Fruit fly (Drosophila melanogaster) whole organism, embryonic: ENCODE measurements around the gene Utx.

Source experiments
- Antp ChIP-seq: fragments of 200-800 bp; sonication (Bioruptor generic); optimal IDR thresholded peaks from 3 replicates; lab custom pipeline; 2016; ENCODE audit warnings: missing biosample characterization, missing genetic modification characterization
- B-H1 ChIP-seq: fragments of 200-800 bp; sonication (Bioruptor generic); IDR thresholded peaks from 3 replicates; pipeline ENCODE4 v1.3.6; 2022; ENCODE audit warnings: missing biosample characterization, missing genetic modification characterization
- BtbVII ChIP-seq: fragments of 200-800 bp; sonication (Bioruptor generic); optimal IDR thresholded peaks from 3 replicates; lab custom pipeline; 2017; ENCODE audit warnings: missing biosample characterization, mild to moderate bottlenecking, missing genetic modification characterization
- CG10979 ChIP-seq: fragments of 200-800 bp; sonication (Bioruptor generic); optimal IDR thresholded peaks from 2 replicates; lab custom pipeline; 2018; ENCODE audit warnings: missing biosample characterization, mild to moderate bottlenecking, missing genetic modification characterization, moderate library complexity
- CG11696 ChIP-seq: fragments of 200-800 bp; sonication (Bioruptor generic); IDR thresholded peaks from 2 replicates; pipeline ENCODE4 v1.3.6; 2022; ENCODE audit warnings: missing biosample characterization, missing genetic modification characterization
- CG12071 ChIP-seq: fragments of 200-800 bp; sonication (Bioruptor generic); optimal IDR thresholded peaks from 3 replicates; lab custom pipeline; 2018; ENCODE audit warnings: missing biosample characterization, mild to moderate bottlenecking, missing genetic modification characterization
- CG12769 ChIP-seq: fragments of 200-800 bp; sonication (Bioruptor generic); optimal IDR thresholded peaks from 2 replicates; lab custom pipeline; 2019; ENCODE audit warnings: missing biosample characterization, mild to moderate bottlenecking, missing genetic modification characterization, moderate library complexity
- CG13775 ChIP-seq: fragments of 200-800 bp; sonication (Bioruptor generic); optimal IDR thresholded peaks from 3 replicates; lab custom pipeline; 2017; ENCODE audit warnings: missing biosample characterization, mild to moderate bottlenecking, missing genetic modification characterization
- CG16863 ChIP-seq: fragments of 200-800 bp; sonication (Bioruptor generic); optimal IDR thresholded peaks from 3 replicates; lab custom pipeline; 2016; ENCODE audit warnings: missing biosample characterization, missing genetic modification characterization
- CG17328 ChIP-seq: fragments of 200-800 bp; sonication (Bioruptor generic); IDR thresholded peaks from 2 replicates; pipeline ENCODE4 v1.3.6; 2022; ENCODE audit warnings: missing biosample characterization, missing genetic modification characterization
- CG17359 ChIP-seq: fragments of 200-800 bp; sonication (Bioruptor generic); optimal IDR thresholded peaks from 3 replicates; lab custom pipeline; 2018; ENCODE audit warnings: missing biosample characterization, mild to moderate bottlenecking, missing genetic modification characterization, moderate library complexity
- CG2199 ChIP-seq: fragments of 200-800 bp; sonication (Bioruptor generic); IDR thresholded peaks from 3 replicates; pipeline ENCODE4 v1.3.6; 2022; ENCODE audit warnings: missing biosample characterization, missing genetic modification characterization
- CG33557 ChIP-seq: fragments of 200-800 bp; sonication (Bioruptor generic); optimal IDR thresholded peaks from 2 replicates; lab custom pipeline; 2019; ENCODE audit warnings: missing biosample characterization, mild to moderate bottlenecking, missing genetic modification characterization, moderate library complexity
- CG34224 ChIP-seq: fragments of 200-800 bp; sonication (Bioruptor generic); IDR thresholded peaks from 3 replicates; pipeline ENCODE4 v1.3.6; 2022; ENCODE audit warnings: missing biosample characterization, missing genetic modification characterization; ENCODE audit not compliant: partially characterized antibody
- CG4282 ChIP-seq: fragments of 200-800 bp; sonication (Bioruptor generic); optimal IDR thresholded peaks from 2 replicates; lab custom pipeline; 2016; ENCODE audit warnings: missing biosample characterization, missing genetic modification characterization
- CG6254 ChIP-seq: fragments of 200-800 bp; sonication (Bioruptor generic); optimal IDR thresholded peaks from 3 replicates; lab custom pipeline; 2017; ENCODE audit warnings: mild to moderate bottlenecking, missing biosample characterization, missing genetic modification reagents, missing genetic modification characterization
- CG8388 ChIP-seq: fragments of 200-800 bp; sonication (Bioruptor generic); optimal IDR thresholded peaks from 2 replicates; lab custom pipeline; 2019; ENCODE audit warnings: missing biosample characterization, mild to moderate bottlenecking, missing genetic modification characterization, moderate library complexity
- CG8478 ChIP-seq: fragments of >200 bp; optimal IDR thresholded peaks from 2 replicates; lab custom pipeline; 2018
- Dek ChIP-seq: fragments of 200-800 bp; sonication (Bioruptor generic); optimal IDR thresholded peaks from 3 replicates; lab custom pipeline; 2019; ENCODE audit warnings: missing biosample characterization, mild to moderate bottlenecking, missing genetic modification characterization, moderate library complexity
- Dll ChIP-seq: fragments of 200-800 bp; sonication (Bioruptor generic); IDR thresholded peaks from 4 replicates; pipeline ENCODE4 v1.3.6; 2022; ENCODE audit warnings: missing biosample characterization, missing genetic modification characterization; ENCODE audit not compliant: partially characterized antibody
- H15 ChIP-seq: fragments of 200-800 bp; sonication (Bioruptor generic); IDR thresholded peaks from 3 replicates; pipeline ENCODE4 v1.3.6; 2022; ENCODE audit warnings: missing biosample characterization, missing genetic modification characterization
- HHEX ChIP-seq: fragments of 200-800 bp; sonication (Bioruptor generic); optimal IDR thresholded peaks from 3 replicates; lab custom pipeline; 2017; ENCODE audit warnings: missing biosample characterization, mild to moderate bottlenecking, missing genetic modification characterization, missing genetic modification reagents
- HLH3B ChIP-seq: fragments of 200-800 bp; sonication (Bioruptor generic); IDR thresholded peaks from 2 replicates; pipeline ENCODE4 v1.3.6; 2022; ENCODE audit warnings: missing biosample characterization, missing genetic modification characterization
- Hey ChIP-seq: fragments of 200-800 bp; sonication (Bioruptor generic); optimal IDR thresholded peaks from 3 replicates; lab custom pipeline; 2018; ENCODE audit warnings: missing biosample characterization, mild to moderate bottlenecking, missing genetic modification characterization
- Lhr ChIP-seq: fragments of 200-800 bp; sonication (Bioruptor generic); optimal IDR thresholded peaks from 3 replicates; lab custom pipeline; 2017; ENCODE audit warnings: mild to moderate bottlenecking, missing biosample characterization, missing genetic modification reagents, missing genetic modification characterization
- Nf-YB ChIP-seq: fragments of 200-800 bp; sonication (Bioruptor generic); optimal IDR thresholded peaks from 3 replicates; lab custom pipeline; 2019; ENCODE audit warnings: missing biosample characterization, mild to moderate bottlenecking, missing genetic modification characterization, moderate library complexity
- PHDP ChIP-seq: fragments of 200-800 bp; sonication (Bioruptor generic); optimal IDR thresholded peaks from 3 replicates; lab custom pipeline; 2018; ENCODE audit warnings: missing biosample characterization, mild to moderate bottlenecking, missing genetic modification characterization, moderate library complexity
- Stat92E ChIP-seq, 3 experiments: fragments of >200 bp in 2 of 3; fragments of 200-800 bp in 1 of 3; sonication (Bioruptor generic) in 1 of 3; optimal IDR thresholded peaks; 2 replicates each; lab custom pipeline; 2017 to 2019; ENCODE audit warnings: missing biosample characterization in 3 of 3, missing genetic modification characterization in 3 of 3, mild to moderate bottlenecking in 1 of 3, moderate library complexity in 1 of 3
- TFAM ChIP-seq: fragments of 200-800 bp; sonication (Bioruptor generic); optimal IDR thresholded peaks from 2 replicates; lab custom pipeline; 2017; ENCODE audit warnings: missing biosample characterization, missing genetic modification characterization, inconsistent platforms
- bbx ChIP-seq: fragments of 200-800 bp; sonication (Bioruptor generic); IDR thresholded peaks from 2 replicates; pipeline ENCODE4 v1.3.6; 2022; ENCODE audit warnings: missing biosample characterization, missing genetic modification characterization; ENCODE audit not compliant: partially characterized antibody
- chif ChIP-seq, 2 experiments: fragments of 200-800 bp; sonication (Bioruptor generic); optimal IDR thresholded peaks; 3 replicates each; lab custom pipeline; 2016; ENCODE audit warnings: missing biosample characterization in 2 of 2, missing genetic modification characterization in 2 of 2
- chm ChIP-seq: fragments of 200-800 bp; sonication (Bioruptor generic); IDR thresholded peaks from 2 replicates; pipeline ENCODE4 v1.3.6; 2022; ENCODE audit warnings: missing biosample characterization, missing genetic modification characterization
- dati ChIP-seq: fragments of 200-800 bp; sonication (Bioruptor generic); IDR thresholded peaks from 2 replicates; pipeline ENCODE4 v1.3.6; 2022; ENCODE audit warnings: missing biosample characterization, missing genetic modification characterization
- exex ChIP-seq: fragments of 200-800 bp; sonication (Bioruptor generic); optimal IDR thresholded peaks from 4 replicates; lab custom pipeline; 2018; ENCODE audit warnings: missing biosample characterization, mild to moderate bottlenecking, missing genetic modification characterization, moderate library complexity
- eyg ChIP-seq: fragments of 200-800 bp; sonication (Bioruptor generic); optimal IDR thresholded peaks from 3 replicates; lab custom pipeline; 2016; ENCODE audit warnings: missing biosample characterization, missing genetic modification characterization
- grau ChIP-seq: fragments of 200-800 bp; optimal IDR thresholded peaks from 3 replicates; lab custom pipeline; 2019; ENCODE audit warnings: missing biosample characterization, mild to moderate bottlenecking, missing genetic modification characterization, moderate library complexity
- gsb-n ChIP-seq: fragments of 200-800 bp; sonication (Bioruptor generic); optimal IDR thresholded peaks from 3 replicates; lab custom pipeline; 2018; ENCODE audit warnings: missing biosample characterization, mild to moderate bottlenecking, missing genetic modification characterization
- hb ChIP-seq: fragments of 200-800 bp; sonication (Bioruptor generic); IDR thresholded peaks from 3 replicates; pipeline ENCODE4 v1.3.6; 2022; ENCODE audit warnings: missing biosample characterization, missing genetic modification characterization; ENCODE audit not compliant: partially characterized antibody
- lab ChIP-seq: fragments of 200-800 bp; sonication (Bioruptor generic); optimal IDR thresholded peaks from 3 replicates; lab custom pipeline; 2017; ENCODE audit warnings: missing biosample characterization, missing genetic modification characterization, mild to moderate bottlenecking, moderate library complexity, missing genetic modification reagents
- lilli ChIP-seq: fragments of 200-800 bp; sonication (Bioruptor generic); optimal IDR thresholded peaks from 3 replicates; lab custom pipeline; 2016; ENCODE audit warnings: missing biosample characterization, missing genetic modification characterization
- oc ChIP-seq: fragments of 200-800 bp; sonication (Bioruptor generic); optimal IDR thresholded peaks from 2 replicates; lab custom pipeline; 2018; ENCODE audit warnings: missing biosample characterization, mild to moderate bottlenecking, missing genetic modification characterization, moderate library complexity
- pita ChIP-seq: fragments of 200-800 bp; sonication (Bioruptor generic); optimal IDR thresholded peaks from 2 replicates; lab custom pipeline; 2017; ENCODE audit warnings: missing biosample characterization, mild to moderate bottlenecking, missing genetic modification characterization
- run ChIP-seq: fragments of 200-800 bp; sonication (Bioruptor generic); optimal IDR thresholded peaks from 3 replicates; lab custom pipeline; 2018; ENCODE audit warnings: missing biosample characterization, mild to moderate bottlenecking, missing genetic modification characterization
- sc ChIP-seq, 3 experiments: fragments of >200 bp in 2 of 3; fragments of 200-800 bp in 1 of 3; sonication (Bioruptor generic) in 1 of 3; optimal IDR thresholded peaks; 2 replicates in 2 of 3; 3 replicates in 1 of 3; lab custom pipeline; 2017; ENCODE audit warnings: mild to moderate bottlenecking in 1 of 3, missing biosample characterization in 1 of 3, missing genetic modification characterization in 1 of 3, missing genetic modification reagents in 1 of 3
- sisA ChIP-seq: fragments of 200-800 bp; sonication (Bioruptor generic); IDR thresholded peaks from 2 replicates; pipeline ENCODE4 v1.3.6; 2022; ENCODE audit warnings: missing biosample characterization, missing genetic modification characterization
- tap ChIP-seq: fragments of 200-800 bp; optimal IDR thresholded peaks from 3 replicates; lab custom pipeline; 2019; ENCODE audit warnings: missing biosample characterization, mild to moderate bottlenecking, missing genetic modification characterization, moderate library complexity
- tx ChIP-seq: fragments of 200-800 bp; sonication (Bioruptor generic); optimal IDR thresholded peaks from 2 replicates; lab custom pipeline; 2016; ENCODE audit warnings: missing biosample characterization, missing genetic modification characterization
- unc-4 ChIP-seq: fragments of 200-800 bp; sonication (Bioruptor generic); IDR thresholded peaks from 2 replicates; pipeline ENCODE4 v1.3.6; 2022; ENCODE audit warnings: missing biosample characterization, missing genetic modification characterization; ENCODE audit not compliant: partially characterized antibody
- zen2 ChIP-seq: fragments of 200-800 bp; sonication (Bioruptor generic); IDR thresholded peaks from 3 replicates; pipeline ENCODE4 v1.3.6; 2022; ENCODE audit warnings: missing biosample characterization, missing genetic modification characterization; ENCODE audit not compliant: partially characterized antibody
- zf30C ChIP-seq: fragments of 200-800 bp; sonication (Bioruptor generic); optimal IDR thresholded peaks from 3 replicates; lab custom pipeline; 2018; ENCODE audit warnings: missing biosample characterization, mild to moderate bottlenecking, missing genetic modification characterization

Gene Utx

DNA sequence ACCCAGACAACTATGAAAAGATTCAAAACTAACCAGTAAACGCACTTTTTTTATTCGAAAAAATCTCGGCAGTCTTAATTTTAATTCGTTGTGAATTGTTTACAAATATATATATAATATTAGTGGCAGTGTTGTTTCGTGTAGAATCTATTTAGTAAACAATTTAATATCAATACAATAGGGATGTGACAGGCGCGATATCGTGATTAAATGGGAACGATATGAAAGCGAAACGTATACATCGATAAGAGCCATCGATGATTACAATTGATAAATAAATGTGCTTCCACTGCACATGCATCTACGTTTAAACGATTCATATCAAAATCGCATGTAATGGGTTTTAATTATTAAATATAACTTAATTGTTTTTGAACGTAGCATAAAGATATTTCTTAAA is 1.2 kb downstream of the Utx start (continued):
- peak; percentile 86 for TF ChIP-seq CG34224 (GFP tag; lab: Robert Waterston, UW)
- TF ChIP-seq tx: no peak
- TF ChIP-seq tap (tag; lab: Kevin White, UChicago): no peak
- no peak for TF ChIP-seq CG4282
- no peak for TF ChIP-seq CG17328 (GFP tag; lab: Robert Waterston, UW)
- peak; percentile 82 for TF ChIP-seq hb (GFP tag; lab: Robert Waterston, UW)
- peak; percentile 81 for TF ChIP-seq Dll (GFP tag; lab: Robert Waterston, UW)
- TF ChIP-seq Antp: no peak
- TF ChIP-seq Hey (tag; lab: Kevin White, UChicago): no peak
- no peak for TF ChIP-seq Nf-YB (GFP tag; lab: Kevin White, UChicago)
- no peak for TF ChIP-seq run
- no peak for TF ChIP-seq Lhr (GFP tag; lab: Kevin White, UChicago)
- no peak for TF ChIP-seq CG11696 (GFP tag; lab: Robert Waterston, UW)
- TF ChIP-seq pita (GFP tag; lab: Kevin White, UChicago): no peak
- no peak for TF ChIP-seq CG17359 (tag; lab: Kevin White, UChicago)
- no peak for TF ChIP-seq oc (tag; lab: Kevin White, UChicago)
- no peak for TF ChIP-seq CG8478
- no peak for TF ChIP-seq dati
- TF ChIP-seq sc (optimal IDR thresholded peaks at IDR 0.05; lab: Kevin White, UChicago): no peak
- no peak for TF ChIP-seq sc (GFP tag; optimal IDR thresholded peaks at IDR 0.05; lab: Kevin White, UChicago)
- peak; percentile 96 for TF ChIP-seq bbx
- no peak for TF ChIP-seq eyg (GFP tag; lab: Kevin White, UChicago)
- no peak for TF ChIP-seq gsb-n (tag; lab: Kevin White, UChicago)
- no peak for TF ChIP-seq CG12071 (GFP tag; lab: Kevin White, UChicago)
- TF ChIP-seq PHDP (tag; lab: Kevin White, UChicago): no peak
- TF ChIP-seq CG10979 (tag; lab: Kevin White, UChicago): no peak
- no peak for TF ChIP-seq chm (GFP tag; lab: Robert Waterston, UW)
- TF ChIP-seq chif (GFP tag; optimal IDR thresholded peaks at IDR 0.05; lab: Kevin White, UChicago): no peak
- no peak for TF ChIP-seq CG6254
- TF ChIP-seq HHEX: no peak
- TF ChIP-seq HLH3B (GFP tag; lab: Robert Waterston, UW): no peak
- TF ChIP-seq BtbVII (GFP tag; lab: Kevin White, UChicago): no peak
- TF ChIP-seq CG8388 (GFP tag; lab: Kevin White, UChicago): no peak
- no peak for TF ChIP-seq exex (tag; lab: Kevin White, UChicago)
- no peak for TF ChIP-seq B-H1 (GFP tag; lab: Robert Waterston, UW)
- TF ChIP-seq lab (GFP tag; lab: Kevin White, UChicago): no peak
- TF ChIP-seq Dek (tag; lab: Kevin White, UChicago): no peak
- TF ChIP-seq TFAM (GFP tag; lab: Kevin White, UChicago): no peak
- TF ChIP-seq H15 (GFP tag; lab: Robert Waterston, UW): no peak
- no peak for TF ChIP-seq CG13775 (GFP tag; lab: Kevin White, UChicago)
- TF ChIP-seq zf30C (GFP tag; lab: Kevin White, UChicago): no peak
- no peak for TF ChIP-seq CG16863
- TF ChIP-seq CG2199 (GFP tag; lab: Robert Waterston, UW): no peak
- TF ChIP-seq CG33557 (GFP tag; lab: Kevin White, UChicago): no peak
- no peak for TF ChIP-seq sisA (GFP tag; lab: Robert Waterston, UW)
- TF ChIP-seq zen2: no peak; the same call in 2 of the 3 replicates
- no peak for TF ChIP-seq Stat92E (GFP tag; optimal IDR thresholded peaks at IDR 0.05; lab: Kevin White, UChicago)
- peak; percentile 75 for TF ChIP-seq unc-4
- no peak for TF ChIP-seq CG12769 (tag; lab: Kevin White, UChicago)
- no peak for TF ChIP-seq lilli (GFP tag; lab: Kevin White, UChicago)
- TF ChIP-seq grau (tag; lab: Kevin White, UChicago): no peak
